Fruit fly (Drosophila melanogaster) whole organism, embryonic: ENCODE data around the gene Neurl4.

Experiments used
- CG14667 ChIP-seq: fragments of 200-800 bp; sonication (Bioruptor generic); IDR thresholded peaks from 2 replicates; pipeline ENCODE4 v1.3.6; 2022; ENCODE audit warnings: missing biosample characterization, missing genetic modification characterization
- CG4820 ChIP-seq: fragments of 200-800 bp; sonication (Bioruptor generic); optimal IDR thresholded peaks from 3 replicates; lab custom pipeline; 2016; ENCODE audit warnings: missing biosample characterization, missing genetic modification characterization
- CG5953 ChIP-seq: fragments of 200-800 bp; sonication (Bioruptor generic); IDR thresholded peaks from 2 replicates; pipeline ENCODE4 v1.3.6; 2022; ENCODE audit warnings: missing biosample characterization, missing genetic modification characterization
- CG6765 ChIP-seq: fragments of 200-800 bp; sonication (Bioruptor generic); optimal IDR thresholded peaks from 3 replicates; lab custom pipeline; 2017; ENCODE audit warnings: missing biosample characterization, mild to moderate bottlenecking, missing genetic modification characterization
- CG8924 ChIP-seq: fragments of 200-800 bp; optimal IDR thresholded peaks from 3 replicates; lab custom pipeline; 2019; ENCODE audit warnings: missing biosample characterization, mild to moderate bottlenecking, missing genetic modification characterization, moderate library complexity
- CG9876 ChIP-seq: fragments of 200-800 bp; sonication (Bioruptor generic); optimal IDR thresholded peaks from 2 replicates; lab custom pipeline; 2016; ENCODE audit warnings: missing biosample characterization, missing genetic modification characterization
- ERR ChIP-seq: fragments of 200-800 bp; sonication (Bioruptor generic); optimal IDR thresholded peaks from 2 replicates; lab custom pipeline; 2016; ENCODE audit warnings: missing biosample characterization, missing genetic modification characterization
- Jarid2 ChIP-seq: fragments of 200-800 bp; sonication (Bioruptor generic); optimal IDR thresholded peaks from 3 replicates; lab custom pipeline; 2017; ENCODE audit warnings: mild to moderate bottlenecking, missing biosample characterization, missing genetic modification reagents, missing genetic modification characterization
- Sox100B ChIP-seq: fragments of 200-800 bp; sonication (Bioruptor generic); optimal IDR thresholded peaks from 3 replicates; lab custom pipeline; 2018; ENCODE audit warnings: missing biosample characterization, mild to moderate bottlenecking, missing genetic modification characterization
- fru ChIP-seq: fragments of >200 bp; optimal IDR thresholded peaks from 2 replicates; lab custom pipeline; 2017
- fu2 ChIP-seq: fragments of 200-800 bp; sonication (Bioruptor generic); optimal IDR thresholded peaks from 2 replicates; lab custom pipeline; 2016; ENCODE audit warnings: missing biosample characterization, missing genetic modification characterization
- gcm2 ChIP-seq: fragments of 200-800 bp; sonication (Bioruptor generic); optimal IDR thresholded peaks from 2 replicates; lab custom pipeline; 2016; ENCODE audit warnings: missing biosample characterization, missing genetic modification characterization
- scrt ChIP-seq: fragments of 200-800 bp; sonication (Bioruptor generic); optimal IDR thresholded peaks from 2 replicates; lab custom pipeline; 2018; ENCODE audit warnings: missing biosample characterization, mild to moderate bottlenecking, missing genetic modification characterization, moderate library complexity
- vvl ChIP-seq: fragments of 200-800 bp; sonication (Bioruptor generic); IDR thresholded peaks from 2 replicates; pipeline ENCODE4 v1.3.6; 2022; ENCODE audit warnings: missing biosample characterization, missing genetic modification characterization

DNA sequence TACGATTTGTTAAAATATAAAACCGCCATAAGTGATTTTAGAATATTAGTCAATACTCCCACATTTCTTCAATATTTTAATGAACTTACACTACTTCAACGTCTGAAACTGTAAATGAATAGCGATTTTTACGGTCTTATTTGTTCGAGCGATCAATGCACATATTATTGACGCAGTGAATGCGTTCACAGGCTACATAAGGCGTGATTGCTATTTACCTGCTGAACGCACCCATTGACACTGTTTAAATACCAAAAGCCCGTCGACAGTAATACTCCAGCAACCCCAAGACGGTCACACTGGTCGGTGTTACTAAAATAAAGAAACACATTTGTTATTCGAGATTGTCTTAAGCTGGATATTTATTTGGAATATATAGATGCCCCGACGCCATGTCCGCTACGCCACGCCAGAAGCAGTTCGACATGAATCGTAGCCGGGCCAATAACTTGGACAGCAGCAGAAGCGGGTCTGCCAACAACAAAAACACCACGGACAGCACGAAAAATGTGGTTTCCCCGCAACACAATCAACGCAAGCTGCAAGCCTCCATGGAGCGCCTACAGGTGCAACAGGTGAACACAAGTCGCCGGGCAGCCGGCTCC, 1.4 kb upstream of the Neurl4 start, which contains the start of gene CG6833:
- TF ChIP-seq CG6765 (GFP tag; lab: Kevin White, UChicago) (no peak), gcm2 (no peak), fru (lab: Kevin White, UChicago) (no peak), CG5953 (GFP tag; lab: Robert Waterston, UW) (peak; percentile 59; the same call in 1 of the 2 replicates), CG8924 (tag; lab: Kevin White, UChicago) (peak; percentile 45), Jarid2 (GFP tag; lab: Kevin White, UChicago) (no peak), vvl (GFP tag; lab: Robert Waterston, UW) (peak; percentile 91), ERR (GFP tag; lab: Kevin White, UChicago) (peak; percentile 39), fu2 (GFP tag; lab: Kevin White, UChicago) (peak; percentile 50), CG4820 (GFP tag; lab: Kevin White, UChicago) (peak; percentile 69), Sox100B (GFP tag; lab: Kevin White, UChicago) (no peak), CG9876 (peak; percentile 77), CG14667 (GFP tag; lab: Robert Waterston, UW) (peak; percentile 57), scrt (GFP tag; lab: Kevin White, UChicago) (peak; percentile 57)
